Fruit fly (Drosophila melanogaster): ENCODE results near the gene Plp.

Plp gene

DNA sequence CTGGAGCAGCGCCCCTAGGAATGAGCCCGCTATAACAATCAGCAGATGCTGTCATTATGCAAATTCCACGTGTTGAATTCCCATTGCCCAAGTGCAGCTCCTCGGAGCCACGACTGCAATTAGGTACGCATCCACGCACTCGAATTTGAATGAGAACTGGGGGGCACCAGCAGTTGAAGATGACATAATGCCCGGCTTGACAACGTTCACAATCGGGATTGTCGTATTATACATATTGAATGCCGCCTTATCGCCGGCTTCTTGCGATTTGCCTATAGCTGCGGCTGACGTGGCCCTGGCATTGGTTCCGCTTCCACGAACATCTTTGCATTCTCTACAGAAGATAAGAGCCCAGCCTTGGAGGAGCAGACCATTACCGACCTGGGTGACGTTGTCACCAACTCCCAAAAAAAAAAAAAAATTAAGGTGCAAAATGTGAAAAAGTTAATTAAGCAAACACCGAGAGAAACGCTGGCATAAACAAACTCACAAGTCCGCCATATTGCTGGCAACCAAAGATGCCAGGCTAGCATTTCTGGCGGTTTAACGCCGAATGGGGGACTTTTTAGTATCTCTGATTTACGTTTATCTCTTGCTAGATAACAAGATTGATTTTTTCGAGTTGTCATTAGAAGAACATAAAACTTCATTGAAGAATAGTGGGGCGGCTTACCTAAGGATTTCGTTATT, 45.9 kb upstream of the Plp start (continued):
- no peak for TF ChIP-seq CG9876 (GFP tag; optimal IDR thresholded peaks at IDR 0.05)
- no peak for TF ChIP-seq Lpt (GFP tag; optimal IDR thresholded peaks at IDR 0.05)
- no peak for TF ChIP-seq Stat92E (GFP tag; optimal IDR thresholded peaks at IDR 0.05)
- TF ChIP-seq exex (tag; optimal IDR thresholded peaks at IDR 0.05) = no peak
- TF ChIP-seq CG12299 (tag; optimal IDR thresholded peaks at IDR 0.05) = no peak
- TF ChIP-seq hth (optimal IDR thresholded peaks at IDR 0.05) = no peak
- TF ChIP-seq row (GFP tag; IDR thresholded peaks at IDR 0.05) = peak; percentile 31
- TF ChIP-seq Aef1 (GFP tag; IDR thresholded peaks at IDR 0.05) = no peak
- no peak for TF ChIP-seq Hr78 (GFP tag; optimal IDR thresholded peaks at IDR 0.05)
- TF ChIP-seq CG32772 (GFP tag; IDR thresholded peaks at IDR 0.05) = no peak
- no peak for TF ChIP-seq CG12391 (tag; optimal IDR thresholded peaks at IDR 0.05)
- no peak for TF ChIP-seq Opbp (GFP tag; IDR thresholded peaks at IDR 0.05; ENCODE audit: partially characterized antibody)
- TF ChIP-seq Med (GFP tag) = peak; percentile 76
- no peak for TF ChIP-seq Tbp (GFP tag; optimal IDR thresholded peaks at IDR 0.05)
- TF ChIP-seq Awh (GFP tag; IDR thresholded peaks at IDR 0.05) = 0 out of 2 replicates have a peak, but pooled peaks have one; percentile 6
- TF ChIP-seq CG11560 (tag; IDR thresholded peaks at IDR 0.05) = peak; percentile 47; the same call in 1 of the 3 replicates
- TF ChIP-seq cg (GFP tag; optimal IDR thresholded peaks at IDR 0.05) = no peak
- no peak for TF ChIP-seq Ravus (GFP tag; IDR thresholded peaks at IDR 0.05)
- peak; percentile 25 for TF ChIP-seq cad (GFP tag; optimal IDR thresholded peaks at IDR 0.05)
- peak; percentile 46; the same call in 1 of the 2 replicates for TF ChIP-seq CG9932 (GFP tag; IDR thresholded peaks at IDR 0.05)
- no peak for TF ChIP-seq Ets65A (GFP tag)
- TF ChIP-seq ci (GFP tag; IDR thresholded peaks at IDR 0.05) = 0 out of 3 replicates have a peak, but pooled peaks have one; percentile 21
- TF ChIP-seq CG10147 (GFP tag; optimal IDR thresholded peaks at IDR 0.05) = no peak
- TF ChIP-seq CG16863 (GFP tag; optimal IDR thresholded peaks at IDR 0.05) = no peak
- no peak for TF ChIP-seq sens-2 (GFP tag; IDR thresholded peaks at IDR 0.05)
- TF ChIP-seq bcd (GFP tag; optimal IDR thresholded peaks at IDR 0.05) = no peak
- TF ChIP-seq jing (GFP tag; optimal IDR thresholded peaks at IDR 0.05) = no peak
- TF ChIP-seq phol (tag; optimal IDR thresholded peaks at IDR 0.05) = peak; percentile 74
- TF ChIP-seq CG17612 (GFP tag; IDR thresholded peaks at IDR 0.05) = no peak
- no peak for TF ChIP-seq Elba2 (GFP tag; optimal IDR thresholded peaks at IDR 0.05)
- TF ChIP-seq CG7372 (GFP tag; IDR thresholded peaks at IDR 0.05) = no peak
- no peak for TF ChIP-seq CG13287 (GFP tag; IDR thresholded peaks at IDR 0.05; ENCODE audit: partially characterized antibody)
- TF ChIP-seq bsh (GFP tag; optimal IDR thresholded peaks at IDR 0.05) = no peak
- TF ChIP-seq slbo (GFP tag; IDR thresholded peaks at IDR 0.05) = 0 out of 2 replicates have a peak, but pooled peaks have one; percentile 10
- no peak for TF ChIP-seq zfh1 (GFP tag; IDR thresholded peaks at IDR 0.05)
- TF ChIP-seq PHDP (tag; optimal IDR thresholded peaks at IDR 0.05) = no peak
- TF ChIP-seq sim (GFP tag; IDR thresholded peaks at IDR 0.05) = 0 out of 2 replicates have a peak, but pooled peaks have one; percentile 15
- TF ChIP-seq Max (GFP tag; optimal IDR thresholded peaks at IDR 0.05) = no peak
- TF ChIP-seq lbe (GFP tag; optimal IDR thresholded peaks at IDR 0.05) = no peak
- no peak for TF ChIP-seq vnd (GFP tag; IDR thresholded peaks at IDR 0.05; ENCODE audit: partially characterized antibody)
- no peak for TF ChIP-seq kay (GFP tag; optimal IDR thresholded peaks at IDR 0.05)
- no peak for TF ChIP-seq CG2712 (tag; optimal IDR thresholded peaks at IDR 0.05)
- 0 out of 2 replicates have a peak, but pooled peaks have one; percentile 30 for TF ChIP-seq gsb (GFP tag; IDR thresholded peaks at IDR 0.05)
- no peak for TF ChIP-seq CG14014 (GFP tag; IDR thresholded peaks at IDR 0.05)
- 0 out of 2 replicates have a peak, but pooled peaks have one; percentile 17 for TF ChIP-seq Drgx (GFP tag; IDR thresholded peaks at IDR 0.05)
- no peak for TF ChIP-seq CG10209 (GFP tag; optimal IDR thresholded peaks at IDR 0.05)
- no peak for TF ChIP-seq cas (GFP tag; IDR thresholded peaks at IDR 0.05)
- no peak for TF ChIP-seq abd-A (tag; optimal IDR thresholded peaks at IDR 0.05)
- TF ChIP-seq pfk (GFP tag; optimal IDR thresholded peaks at IDR 0.05) = no peak
- no peak for TF ChIP-seq ase (GFP tag; IDR thresholded peaks at IDR 0.05)

Data from whole organism, embryonic.